Worm (Caenorhabditis elegans) whole organism, L4 larva: Measurements from ENCODE around the gene C55C3.73.

ENCODE experiments used
- D1046.2 ChIP-seq: fragments of 200-800 bp; sonication (Bioruptor generic); IDR thresholded peaks from 2 replicates; pipeline ENCODE4 v1.3.6; 2022; ENCODE audit warnings: missing genetic modification characterization, missing compliant biosample characterization
- Y48G9A.11 ChIP-seq: fragments of 200-800 bp; sonication (Bioruptor generic); IDR thresholded peaks from 2 replicates; pipeline ENCODE4 v1.3.6; 2022; ENCODE audit warnings: missing genetic modification reagents, missing genetic modification characterization, missing compliant biosample characterization
- ZK337.2 ChIP-seq: fragments of 200-800 bp; sonication (Bioruptor generic); IDR thresholded peaks from 2 replicates; pipeline ENCODE4 v1.3.6; 2022; ENCODE audit warnings: missing genetic modification reagents, missing genetic modification characterization, missing compliant biosample characterization
- ZK546.5 ChIP-seq, 2 experiments: sonication (generic microtip); optimal IDR thresholded peaks; 2 replicates each; lab custom pipeline; 2017; ENCODE audit warnings: missing biosample characterization in 2 of 2, missing genetic modification characterization in 2 of 2
- aha-1 ChIP-seq: fragments of 150-350 bp; peaks from one replicate; lab custom pipeline; 2014; ENCODE audit warnings: missing biosample characterization, missing genetic modification characterization
- arid-1 ChIP-seq: fragments of 200-800 bp; sonication (Bioruptor generic); conservative IDR thresholded peaks from 2 replicates; pipeline ENCODE4 v1.3.6; 2022; ENCODE audit warnings: missing genetic modification reagents, missing genetic modification characterization, missing compliant biosample characterization
- attf-4 ChIP-seq: sonication (generic microtip); optimal IDR thresholded peaks from 3 replicates; lab custom pipeline; 2017; ENCODE audit warnings: missing biosample characterization, missing genetic modification characterization
- ceh-20 ChIP-seq: fragments of 200-800 bp; sonication (Bioruptor generic); IDR thresholded peaks from 2 replicates; pipeline ENCODE4 v1.3.6; 2022; ENCODE audit warnings: missing genetic modification reagents, missing genetic modification characterization, missing compliant biosample characterization
- cey-2 ChIP-seq: sonication (generic microtip); optimal IDR thresholded peaks from 3 replicates; lab custom pipeline; 2017; ENCODE audit warnings: missing genetic modification characterization, mild to moderate bottlenecking, missing compliant biosample characterization, antibody characterized with exemption, borderline replicate concordance; ENCODE audit not compliant: insufficient read depth
- daf-16 ChIP-seq, 3 experiments: sonication (generic microtip); optimal IDR thresholded peaks; 2 replicates each; lab custom pipeline; 2016 to 2017; ENCODE audit warnings: missing genetic modification characterization in 3 of 3, missing genetic modification reagents in 3 of 3, mild to moderate bottlenecking in 2 of 3, missing compliant biosample characterization in 2 of 3, missing biosample characterization in 1 of 3, moderate library complexity in 1 of 3
- dmd-6 ChIP-seq: fragments of 200-800 bp; sonication (Bioruptor generic); IDR thresholded peaks from 2 replicates; pipeline ENCODE4 v1.3.6; 2022; ENCODE audit warnings: missing genetic modification reagents, missing genetic modification characterization, missing compliant biosample characterization
- dmd-9 ChIP-seq: fragments of 200-800 bp; sonication (Bioruptor generic); IDR thresholded peaks from 2 replicates; pipeline ENCODE4 v1.3.6; 2022; ENCODE audit warnings: missing genetic modification reagents, missing genetic modification characterization, missing compliant biosample characterization
- dpl-1 ChIP-seq: fragments of 150-350 bp; optimal IDR thresholded peaks from 2 replicates; lab custom pipeline; 2014; ENCODE audit warnings: missing biosample characterization, missing genetic modification reagents, missing genetic modification characterization
- dve-1 ChIP-seq: sonication (generic microtip); optimal IDR thresholded peaks from 2 replicates; lab custom pipeline; 2017; ENCODE audit warnings: antibody characterized with exemption, mild to moderate bottlenecking, missing genetic modification characterization, missing compliant biosample characterization; ENCODE audit not compliant: insufficient read depth
- egl-43 ChIP-seq: fragments of 200-800 bp; sonication (Bioruptor generic); IDR thresholded peaks from 2 replicates; pipeline ENCODE4 v1.3.6; 2022; ENCODE audit warnings: missing genetic modification reagents, missing genetic modification characterization, missing compliant biosample characterization
- fos-1 ChIP-seq: fragments of 150-350 bp; optimal IDR thresholded peaks from 2 replicates; lab custom pipeline; 2014; ENCODE audit warnings: missing biosample characterization, missing genetic modification characterization
- hif-1 ChIP-seq, 2 experiments: sonication (generic microtip); optimal IDR thresholded peaks; 2 replicates each; lab custom pipeline; 2016 to 2017; ENCODE audit warnings: missing compliant biosample characterization in 2 of 2, missing genetic modification characterization in 2 of 2, missing genetic modification reagents in 2 of 2, missing genotype in 2 of 2, mild to moderate bottlenecking in 1 of 2
- hlh-11 ChIP-seq: fragments of 200-800 bp; sonication (Bioruptor generic); optimal IDR thresholded peaks from 2 replicates; lab custom pipeline; 2018; ENCODE audit warnings: mild to moderate bottlenecking, missing genetic modification characterization, missing compliant biosample characterization
- hlh-30 ChIP-seq: sonication (generic microtip); optimal IDR thresholded peaks from 2 replicates; lab custom pipeline; 2017; ENCODE audit warnings: antibody characterized with exemption, mild to moderate bottlenecking, missing genetic modification characterization, missing compliant biosample characterization; ENCODE audit not compliant: insufficient read depth
- jun-1 ChIP-seq: fragments of 150-350 bp; optimal IDR thresholded peaks from 2 replicates; lab custom pipeline; 2014; ENCODE audit warnings: missing biosample characterization, missing genetic modification reagents, missing genetic modification characterization
- lin-1 ChIP-seq: fragments of 200-800 bp; sonication (Bioruptor generic); IDR thresholded peaks from 2 replicates; pipeline ENCODE4 v1.3.6; 2022; ENCODE audit warnings: missing genetic modification reagents, missing genetic modification characterization, missing compliant biosample characterization
- lin-13 ChIP-seq: fragments of 150-350 bp; optimal IDR thresholded peaks from 2 replicates; lab custom pipeline; 2014; ENCODE audit warnings: missing biosample characterization, missing genetic modification reagents, missing genetic modification characterization
- lin-29 ChIP-seq: fragments of 200-800 bp; sonication (Bioruptor generic); IDR thresholded peaks from 2 replicates; pipeline ENCODE4 v1.3.6; 2022; ENCODE audit warnings: missing genetic modification reagents, missing genetic modification characterization, missing compliant biosample characterization
- lir-3 ChIP-seq: sonication (generic microtip); optimal IDR thresholded peaks from 2 replicates; lab custom pipeline; 2016; ENCODE audit warnings: mild to moderate bottlenecking, missing genetic modification characterization, missing compliant biosample characterization
- mep-1 ChIP-seq: fragments of 150-350 bp; sonication (generic microtip); optimal IDR thresholded peaks from 3 replicates; lab custom pipeline; 2014; ENCODE audit warnings: missing biosample characterization, missing genetic modification characterization
- mes-2 ChIP-seq: sonication (generic microtip); optimal IDR thresholded peaks from 2 replicates; lab custom pipeline; 2016; ENCODE audit warnings: missing genotype, mild to moderate bottlenecking, missing genetic modification characterization, missing compliant biosample characterization; ENCODE audit not compliant: poor library complexity, severe bottlenecking
- nhr-11 ChIP-seq: fragments of 150-350 bp; optimal IDR thresholded peaks from 2 replicates; lab custom pipeline; 2014; ENCODE audit warnings: missing biosample characterization, missing genetic modification characterization
- nhr-28 ChIP-seq: fragments of 150-350 bp; optimal IDR thresholded peaks from 2 replicates; lab custom pipeline; 2014; ENCODE audit warnings: missing biosample characterization, missing genetic modification characterization
- nhr-42 ChIP-seq: fragments of 200-800 bp; sonication (Bioruptor generic); IDR thresholded peaks from 2 replicates; pipeline ENCODE4 v1.3.6; 2022; ENCODE audit warnings: missing genetic modification characterization, missing compliant biosample characterization
- nhr-6 ChIP-seq: fragments of 150-350 bp; optimal IDR thresholded peaks from 2 replicates; lab custom pipeline; 2014; ENCODE audit warnings: missing biosample characterization, missing genetic modification characterization
- nhr-77 ChIP-seq: fragments of 150-350 bp; optimal IDR thresholded peaks from 2 replicates; lab custom pipeline; 2014; ENCODE audit warnings: missing biosample characterization, missing genetic modification characterization
- pha-4 ChIP-seq, 2 experiments: fragments of 150-350 bp in 1 of 2; fragments of 200-800 bp in 1 of 2; sonication (Bioruptor generic) in 1 of 2; IDR thresholded peaks in 1 of 2; optimal IDR thresholded peaks in 1 of 2; 2 replicates each; pipeline versions ENCODE4 v1.3.6 to Lab custom; 2014 to 2022; ENCODE audit warnings: missing genetic modification characterization in 2 of 2, missing genetic modification reagents in 2 of 2, missing biosample characterization in 1 of 2, missing compliant biosample characterization in 1 of 2
- php-3 ChIP-seq: fragments of 200-800 bp; sonication (Bioruptor generic); IDR thresholded peaks from 2 replicates; pipeline ENCODE4 v1.3.6; 2022; ENCODE audit warnings: missing genetic modification reagents, missing genetic modification characterization, missing compliant biosample characterization
- pqm-1 ChIP-seq: sonication (generic microtip); optimal IDR thresholded peaks from 2 replicates; lab custom pipeline; 2017; ENCODE audit warnings: missing biosample characterization, missing genetic modification characterization
- snpc-1.2 ChIP-seq: fragments of 200-800 bp; sonication (Bioruptor generic); IDR thresholded peaks from 2 replicates; pipeline ENCODE4 v1.3.6; 2022; ENCODE audit warnings: missing genetic modification reagents, missing genetic modification characterization, missing compliant biosample characterization
- snpc-4 ChIP-seq: fragments of 150-350 bp; optimal IDR thresholded peaks from 2 replicates; lab custom pipeline; 2014; ENCODE audit warnings: missing biosample characterization, missing genetic modification characterization
- spr-3 ChIP-seq: fragments of 200-800 bp; sonication (Bioruptor generic); optimal IDR thresholded peaks from 2 replicates; lab custom pipeline; 2018; ENCODE audit warnings: mild to moderate bottlenecking, missing genetic modification characterization, missing compliant biosample characterization
- unc-39 ChIP-seq: sonication (generic microtip); optimal IDR thresholded peaks from 2 replicates; lab custom pipeline; 2017; ENCODE audit warnings: missing biosample characterization, missing genetic modification characterization
- unc-62 ChIP-seq, 3 experiments: fragments of 150-350 bp in 1 of 3; sonication (generic microtip); optimal IDR thresholded peaks in 2 of 3; peaks in 1 of 3; 1 replicate in 1 of 3; 2 replicates in 2 of 3; lab custom pipeline; 2014 to 2017; ENCODE audit warnings: missing biosample characterization in 3 of 3, missing genetic modification characterization in 3 of 3, missing genetic modification reagents in 3 of 3, missing genotype in 1 of 3
- vab-7 ChIP-seq: fragments of 200-800 bp; sonication (Bioruptor generic); IDR thresholded peaks from 2 replicates; pipeline ENCODE4 v1.3.6; 2022; ENCODE audit warnings: missing genetic modification reagents, missing genetic modification characterization, missing compliant biosample characterization
- zag-1 ChIP-seq: fragments of 150-350 bp; optimal IDR thresholded peaks from 2 replicates; lab custom pipeline; 2014; ENCODE audit warnings: missing biosample characterization, missing genetic modification characterization
- zip-2 ChIP-seq: fragments of 150-350 bp; optimal IDR thresholded peaks from 2 replicates; lab custom pipeline; 2014; ENCODE audit warnings: missing biosample characterization, missing genetic modification characterization

Gene C55C3.73

ce11 chrIV:5667191-5667590, 36.1 kb downstream of the C55C3.73 start (continued):
- TF ChIP-seq dpl-1 (peak; percentile 11), php-3 (GFP tag; lab: Robert Waterston, UW) (0 out of 2 replicates have a peak, but pooled peaks have one; percentile 54)
- TF ChIP-seq, all 104 proteins: peak for 25

DNA sequence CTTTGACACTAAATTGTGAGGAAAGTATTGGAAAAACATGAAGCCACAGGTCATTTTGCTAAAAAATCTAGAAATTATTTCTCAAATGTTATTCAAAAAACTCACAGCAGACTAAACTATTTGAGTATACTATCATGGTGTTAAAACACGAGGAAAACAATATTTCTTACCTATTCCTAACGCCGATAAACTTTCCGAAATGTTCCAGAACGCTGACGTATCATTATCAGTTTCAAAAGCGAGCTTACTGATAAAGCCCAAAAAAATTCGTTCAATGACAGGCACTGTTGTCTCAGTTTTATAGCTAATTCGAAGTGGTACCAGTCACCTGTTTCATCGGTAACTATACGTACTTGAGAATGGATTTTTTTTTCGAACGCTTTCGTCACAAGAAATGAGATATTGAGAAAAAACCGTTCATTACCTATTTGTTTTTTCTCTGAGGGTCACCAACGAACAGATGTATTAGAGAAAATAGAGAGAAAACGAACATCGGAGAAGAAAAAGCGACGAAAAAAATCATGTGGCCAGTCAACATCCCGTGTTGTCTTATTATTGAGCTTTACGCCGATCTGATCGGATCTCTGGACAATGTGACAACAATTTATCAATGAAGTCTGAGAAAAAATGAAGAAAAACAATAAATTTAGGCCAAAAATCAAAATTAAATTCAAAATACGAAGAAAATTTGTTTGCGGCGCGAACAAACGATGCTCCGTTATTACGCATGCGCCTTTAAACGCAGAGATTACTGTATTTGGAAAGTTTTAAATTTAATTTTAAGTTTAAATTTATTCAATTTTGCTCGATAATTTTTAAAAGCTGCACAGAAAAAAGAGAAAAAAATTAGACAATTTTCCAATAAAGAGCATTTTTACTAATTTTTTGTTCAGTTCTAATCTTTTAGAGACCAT, 36.9 kb downstream of the C55C3.73 start:
- TF ChIP-seq hif-1 (tag; optimal IDR thresholded peaks at IDR 0.05; lab: Kevin White, UChicago) (no peak), nhr-28 (tag; lab: Kevin White, UChicago) (peak; percentile 29), dmd-6 (GFP tag; lab: Robert Waterston, UW) (peak; percentile 84), lin-1 (GFP tag; lab: Robert Waterston, UW) (0 out of 2 replicates have a peak, but pooled peaks have one; percentile 14), hlh-30 (tag; lab: Kevin White, UChicago) (peak; percentile 58), snpc-1.2 (GFP tag; lab: Robert Waterston, UW) (peak; percentile 87), daf-16 (GFP tag; optimal IDR thresholded peaks at IDR 0.05; lab: Kevin White, UChicago) (peak in 1 of 2 experiments; percentile 82), daf-16 (tag; optimal IDR thresholded peaks at IDR 0.05; lab: Kevin White, UChicago) (peak; percentile 79), lin-13 (GFP tag; lab: Kevin White, UChicago) (peak; percentile 17), dve-1 (tag; lab: Kevin White, UChicago) (peak; percentile 93), hlh-11 (tag; lab: Kevin White, UChicago) (peak; percentile 73), Y48G9A.11 (peak; percentile 98), nhr-77 (tag; lab: Kevin White, UChicago) (no peak), pqm-1 (peak; percentile 15), dmd-9 (GFP tag; lab: Robert Waterston, UW) (no peak), zip-2 (tag; lab: Kevin White, UChicago) (peak; percentile 1)
- TF ChIP-seq, all 104 proteins: peak for 12

- TF ChIP-seq unc-62 (GFP tag; optimal IDR thresholded peaks at IDR 0.05 in 1 of 2; lab: Kevin White, UChicago) (peak in 1 of 2 experiments; percentile 24), unc-62 (tag; optimal IDR thresholded peaks at IDR 0.05; lab: Kevin White, UChicago) (no peak), ceh-20 (0 out of 2 replicates have a peak, but pooled peaks have one; percentile 12), dve-1 (tag; lab: Kevin White, UChicago) (peak; percentile 57), cey-2 (tag; lab: Kevin White, UChicago) (no peak), vab-7 (GFP tag; lab: Robert Waterston, UW) (no peak), nhr-28 (tag; lab: Kevin White, UChicago) (peak; percentile 74), nhr-42 (GFP tag; lab: Robert Waterston, UW) (no peak), hlh-30 (tag; lab: Kevin White, UChicago) (peak; percentile 47), hlh-11 (tag; lab: Kevin White, UChicago) (peak; percentile 81), snpc-4 (tag; lab: Kevin White, UChicago) (no peak), lin-13 (GFP tag; lab: Kevin White, UChicago) (peak; percentile 67), zag-1 (tag; lab: Kevin White, UChicago) (no peak), mes-2 (peak; percentile 37), ZK546.5 (tag; optimal IDR thresholded peaks at IDR 0.05; lab: Kevin White, UChicago) (no peak), lir-3 (tag; lab: Kevin White, UChicago) (no peak), fos-1 (tag; lab: Kevin White, UChicago) (no peak), pha-4 (GFP tag; IDR thresholded peaks at IDR 0.05; lab: Robert Waterston, UW) (no peak), pha-4 (tag; optimal IDR thresholded peaks at IDR 0.05; lab: Kevin White, UChicago) (no peak), mep-1 (peak; percentile 40), egl-43 (GFP tag; lab: Robert Waterston, UW) (no peak), nhr-6 (tag; lab: Kevin White, UChicago) (peak; percentile 43), aha-1 (peak; percentile 97), attf-4 (tag; lab: Kevin White, UChicago) (no peak), nhr-11 (tag; lab: Kevin White, UChicago) (peak; percentile 69), lin-29 (GFP tag; lab: Robert Waterston, UW) (no peak), jun-1 (tag; lab: Kevin White, UChicago) (no peak), D1046.2 (no peak), ZK337.2 (no peak), unc-39 (tag; lab: Kevin White, UChicago) (no peak), spr-3 (GFP tag; lab: Kevin White, UChicago) (no peak), arid-1 (GFP tag; lab: Robert Waterston, UW) (0 out of 2 replicates have a peak, but pooled peaks have one; percentile 19)
Observed at ce11 chrIV:5665353-5665918, 37.8 kb downstream of the C55C3.73 start.
